Worm (Caenorhabditis elegans) whole organism, mixed stage, embryonic: ENCODE data around the gene C50F4.16.

Source experiments
- blmp-1 ChIP-seq: fragments of 150-350 bp; optimal IDR thresholded peaks from 2 replicates; lab custom pipeline; 2014; ENCODE audit warnings: missing biosample characterization, missing genetic modification characterization
- lin-32 ChIP-seq: fragments of 200-800 bp; sonication (Bioruptor generic); optimal IDR thresholded peaks from 2 replicates; lab custom pipeline; 2018; ENCODE audit warnings: mild to moderate bottlenecking, missing genetic modification characterization, missing compliant biosample characterization
- mls-2 ChIP-seq: sonication (generic microtip); optimal IDR thresholded peaks from 2 replicates; lab custom pipeline; 2016; ENCODE audit warnings: mild to moderate bottlenecking, missing genetic modification characterization, moderate library complexity, missing compliant biosample characterization
- nhr-28 ChIP-seq: fragments of 150-350 bp; optimal IDR thresholded peaks from 2 replicates; lab custom pipeline; 2014; ENCODE audit warnings: missing biosample characterization, missing genetic modification characterization
- pha-4 ChIP-seq: fragments of 150-350 bp; optimal IDR thresholded peaks from 2 replicates; lab custom pipeline; 2018; ENCODE audit warnings: missing biosample characterization, missing genetic modification reagents, missing genetic modification characterization
- ztf-11 ChIP-seq: fragments of 150-350 bp; optimal IDR thresholded peaks from 2 replicates; lab custom pipeline; 2014; ENCODE audit warnings: missing biosample characterization, missing genetic modification characterization

ce11 chrV:9536505-9536904, 4.9 kb downstream of the C50F4.16 start, which contains the start of gene C50F4.4:
- TF ChIP-seq lin-32 (GFP tag; lab: Kevin White, UChicago) (no peak), ztf-11 (tag; lab: Kevin White, UChicago) (no peak), pha-4 (no peak), blmp-1 (tag; lab: Kevin White, UChicago) (no peak), mls-2 (no peak), nhr-28 (tag; lab: Kevin White, UChicago) (no peak)
